Fruit fly (Drosophila melanogaster) whole organism, embryonic: ENCODE measurements around the gene CG6012.

Experiments
- CG14014 ChIP-seq: fragments of 200-800 bp; sonication (Bioruptor generic); IDR thresholded peaks from 2 replicates; pipeline ENCODE4 v1.3.6; 2022; ENCODE audit warnings: missing biosample characterization, missing genetic modification characterization
- CG15011 ChIP-seq: fragments of 200-800 bp; sonication (Bioruptor generic); optimal IDR thresholded peaks from 3 replicates; lab custom pipeline; 2018; ENCODE audit warnings: missing biosample characterization, mild to moderate bottlenecking, missing genetic modification characterization
- CG34376 ChIP-seq: fragments of 200-800 bp; sonication (Bioruptor generic); optimal IDR thresholded peaks from 2 replicates; lab custom pipeline; 2018; ENCODE audit warnings: missing biosample characterization, mild to moderate bottlenecking, missing genetic modification characterization
- CG34422 ChIP-seq: fragments of 200-800 bp; sonication (Bioruptor generic); IDR thresholded peaks from 3 replicates; pipeline ENCODE4 v1.3.6; 2022; ENCODE audit warnings: missing biosample characterization, missing genetic modification characterization
- CG4360 ChIP-seq: fragments of 200-800 bp; sonication (Bioruptor generic); IDR thresholded peaks from 2 replicates; pipeline ENCODE4 v1.3.6; 2022; ENCODE audit warnings: missing biosample characterization, missing genetic modification characterization
- CG43689 ChIP-seq: fragments of 200-800 bp; sonication (Bioruptor generic); IDR thresholded peaks from 2 replicates; pipeline ENCODE4 v1.3.6; 2022; ENCODE audit warnings: missing biosample characterization, missing genetic modification characterization
- CG7271 ChIP-seq: fragments of 200-800 bp; sonication (Bioruptor generic); optimal IDR thresholded peaks from 2 replicates; lab custom pipeline; 2018; ENCODE audit warnings: missing biosample characterization, mild to moderate bottlenecking, missing genetic modification characterization, moderate library complexity
- CG9437 ChIP-seq: fragments of 200-800 bp; sonication (Bioruptor generic); optimal IDR thresholded peaks from 2 replicates; lab custom pipeline; 2018; ENCODE audit warnings: missing biosample characterization, mild to moderate bottlenecking, missing genetic modification characterization
- CG9817 ChIP-seq: fragments of 200-800 bp; sonication (Bioruptor generic); optimal IDR thresholded peaks from 2 replicates; lab custom pipeline; 2018; ENCODE audit warnings: missing biosample characterization, mild to moderate bottlenecking, missing genetic modification characterization, moderate library complexity
- D19B ChIP-seq: fragments of 200-800 bp; sonication (Bioruptor generic); optimal IDR thresholded peaks from 2 replicates; lab custom pipeline; 2017; ENCODE audit warnings: missing biosample characterization, mild to moderate bottlenecking, missing genetic modification characterization
- GATAe ChIP-seq: fragments of 200-800 bp; sonication (Bioruptor generic); conservative IDR thresholded peaks from 2 replicates; pipeline ENCODE4 v1.3.6; 2022; ENCODE audit warnings: missing biosample characterization, missing genetic modification characterization
- Hr78 ChIP-seq, 2 experiments: fragments of 200-800 bp in 1 of 2; fragments of >200 bp in 1 of 2; sonication (Bioruptor generic) in 1 of 2; optimal IDR thresholded peaks; 2 replicates each; lab custom pipeline; 2017 to 2019; ENCODE audit warnings: missing biosample characterization in 2 of 2, missing genetic modification characterization in 2 of 2, mild to moderate bottlenecking in 1 of 2, moderate library complexity in 1 of 2
- Lpt ChIP-seq: fragments of >200 bp; optimal IDR thresholded peaks from 2 replicates; lab custom pipeline; 2018; ENCODE audit warnings: missing biosample characterization, missing genetic modification characterization
- MESR4 ChIP-seq: fragments of 200-800 bp; sonication (Bioruptor generic); optimal IDR thresholded peaks from 2 replicates; lab custom pipeline; 2018; ENCODE audit warnings: missing biosample characterization, mild to moderate bottlenecking, missing genetic modification characterization, moderate library complexity
- Mrtf ChIP-seq: fragments of 200-800 bp; sonication (Bioruptor generic); IDR thresholded peaks from 3 replicates; pipeline ENCODE4 v1.3.6; 2022; ENCODE audit warnings: missing biosample characterization, missing genetic modification characterization
- Oaz ChIP-seq: fragments of 200-800 bp; sonication (Bioruptor generic); IDR thresholded peaks from 2 replicates; pipeline ENCODE4 v1.3.6; 2022; ENCODE audit warnings: missing biosample characterization, missing genetic modification characterization
- PHDP ChIP-seq: fragments of 200-800 bp; sonication (Bioruptor generic); optimal IDR thresholded peaks from 3 replicates; lab custom pipeline; 2018; ENCODE audit warnings: missing biosample characterization, mild to moderate bottlenecking, missing genetic modification characterization, moderate library complexity
- Spps ChIP-seq: fragments of 200-800 bp; sonication (Bioruptor generic); optimal IDR thresholded peaks from 2 replicates; lab custom pipeline; 2018; ENCODE audit warnings: missing biosample characterization, mild to moderate bottlenecking, missing genetic modification characterization
- YL-1 ChIP-seq: fragments of 200-800 bp; sonication (Bioruptor generic); optimal IDR thresholded peaks from 3 replicates; lab custom pipeline; 2017; ENCODE audit warnings: missing biosample characterization, mild to moderate bottlenecking, missing genetic modification characterization
- bowl ChIP-seq: fragments of 200-800 bp; sonication (Bioruptor generic); IDR thresholded peaks from 2 replicates; pipeline ENCODE4 v1.3.6; 2022; ENCODE audit warnings: missing biosample characterization, missing genetic modification characterization
- cg ChIP-seq: fragments of 200-800 bp; sonication (Bioruptor generic); optimal IDR thresholded peaks from 3 replicates; lab custom pipeline; 2019; ENCODE audit warnings: missing biosample characterization, mild to moderate bottlenecking, missing genetic modification characterization, moderate library complexity
- chinmo ChIP-seq: fragments of 200-800 bp; sonication (Bioruptor generic); IDR thresholded peaks from 4 replicates; pipeline ENCODE4 v1.3.6; 2022; ENCODE audit warnings: missing biosample characterization, missing genetic modification characterization; ENCODE audit not compliant: partially characterized antibody
- crol ChIP-seq: fragments of 200-800 bp; sonication (Bioruptor generic); IDR thresholded peaks from 2 replicates; pipeline ENCODE4 v1.3.6; 2022; ENCODE audit warnings: missing biosample characterization, missing genetic modification characterization
- crp ChIP-seq, 2 experiments: fragments of 200-800 bp; sonication (Bioruptor generic); optimal IDR thresholded peaks; 2 replicates in 1 of 2; 3 replicates in 1 of 2; lab custom pipeline; 2017; ENCODE audit warnings: missing biosample characterization in 2 of 2, missing genetic modification characterization in 2 of 2, mild to moderate bottlenecking in 1 of 2, moderate library complexity in 1 of 2
- dmrt99B ChIP-seq: fragments of 200-800 bp; sonication (Bioruptor generic); optimal IDR thresholded peaks from 2 replicates; lab custom pipeline; 2018; ENCODE audit warnings: missing biosample characterization, mild to moderate bottlenecking, missing genetic modification characterization, moderate library complexity
- en ChIP-seq: fragments of 200-800 bp; sonication (Bioruptor generic); optimal IDR thresholded peaks from 2 replicates; lab custom pipeline; 2016; ENCODE audit warnings: missing biosample characterization, missing genetic modification characterization
- exex ChIP-seq: fragments of 200-800 bp; sonication (Bioruptor generic); optimal IDR thresholded peaks from 4 replicates; lab custom pipeline; 2018; ENCODE audit warnings: missing biosample characterization, mild to moderate bottlenecking, missing genetic modification characterization, moderate library complexity
- gce ChIP-seq: fragments of 200-800 bp; sonication (Bioruptor generic); IDR thresholded peaks from 3 replicates; pipeline ENCODE4 v1.3.6; 2022; ENCODE audit warnings: missing biosample characterization, missing genetic modification characterization
- mld ChIP-seq: fragments of 200-800 bp; sonication (Bioruptor generic); IDR thresholded peaks from 3 replicates; pipeline ENCODE4 v1.3.6; 2022; ENCODE audit warnings: missing biosample characterization, missing genetic modification characterization; ENCODE audit not compliant: partially characterized antibody
- onecut ChIP-seq: fragments of 200-800 bp; sonication (Bioruptor generic); IDR thresholded peaks from 2 replicates; pipeline ENCODE4 v1.3.6; 2022; ENCODE audit warnings: missing biosample characterization, missing genetic modification characterization
- phol ChIP-seq: fragments of 200-800 bp; sonication (Bioruptor generic); optimal IDR thresholded peaks from 3 replicates; lab custom pipeline; 2018; ENCODE audit warnings: missing biosample characterization, mild to moderate bottlenecking, missing genetic modification characterization, moderate library complexity
- prd ChIP-seq, 3 experiments: fragments of >200 bp in 2 of 3; fragments of 200-800 bp in 1 of 3; sonication (Bioruptor generic) in 1 of 3; optimal IDR thresholded peaks in 2 of 3; IDR thresholded peaks in 1 of 3; 2 replicates in 2 of 3; 3 replicates in 1 of 3; pipeline versions ENCODE4 v1.3.6 to Lab custom; 2017 to 2022; ENCODE audit warnings: missing biosample characterization in 1 of 3, missing genetic modification characterization in 1 of 3
- ro ChIP-seq: fragments of 200-800 bp; sonication (Bioruptor generic); IDR thresholded peaks from 2 replicates; pipeline ENCODE4 v1.3.6; 2022; ENCODE audit warnings: missing biosample characterization, missing genetic modification characterization
- stc ChIP-seq: fragments of 200-800 bp; sonication (Bioruptor generic); IDR thresholded peaks from 2 replicates; pipeline ENCODE4 v1.3.6; 2022; ENCODE audit warnings: missing biosample characterization, missing genetic modification characterization
- twi ChIP-seq: fragments of 200-800 bp; optimal IDR thresholded peaks from 2 replicates; lab custom pipeline; 2019; ENCODE audit warnings: missing biosample characterization, mild to moderate bottlenecking, missing genetic modification characterization, moderate library complexity
- vfl ChIP-seq: fragments of 200-800 bp; sonication (Bioruptor generic); optimal IDR thresholded peaks from 2 replicates; lab custom pipeline; 2016; ENCODE audit warnings: missing biosample characterization, missing genetic modification characterization
- yki ChIP-seq: fragments of >200 bp; optimal IDR thresholded peaks from 3 replicates; lab custom pipeline; 2018

The CG6012 gene

dm6 chr2L:16889608-16890007 is 28.3 kb upstream of the CG6012 start, which contains the start of gene CG42556:
CG42556 (plus strand) TSS chr2L:16889908.
- TF ChIP-seq yki (no peak), CG15011 (GFP tag; lab: Kevin White, UChicago) (no peak), vfl (GFP tag; lab: Kevin White, UChicago) (no peak), phol (tag; lab: Kevin White, UChicago) (no peak), Lpt (GFP tag; lab: Kevin White, UChicago) (no peak), Mrtf (no peak), stc (GFP tag; lab: Robert Waterston, UW) (no peak), twi (tag; lab: Kevin White, UChicago) (no peak), ro (GFP tag; lab: Robert Waterston, UW) (no peak), CG9437 (GFP tag; lab: Kevin White, UChicago) (no peak), D19B (GFP tag; lab: Kevin White, UChicago) (no peak), CG43689 (GFP tag; lab: Robert Waterston, UW) (no peak), en (no peak)

dm6 chr2L:16888574-16889376 is 27.5 kb upstream of the CG6012 start:
- TF ChIP-seq CG7271 (tag; lab: Kevin White, UChicago) (no peak), CG34422 (GFP tag; lab: Robert Waterston, UW) (peak; percentile 48; the same call in 2 of the 3 replicates), YL-1 (GFP tag; lab: Kevin White, UChicago) (peak; percentile 16), exex (peak; percentile 45), crp (GFP tag; optimal IDR thresholded peaks at IDR 0.05; lab: Kevin White, UChicago) (peak in 1 of 2 experiments; percentile 59), PHDP (tag; lab: Kevin White, UChicago) (no peak), CG4360 (GFP tag; lab: Robert Waterston, UW) (peak; percentile 17; the same call in 1 of the 2 replicates), MESR4 (peak; percentile 86), dmrt99B (tag; lab: Kevin White, UChicago) (no peak), crol (GFP tag; lab: Robert Waterston, UW) (peak; percentile 92), Hr78 (GFP tag; optimal IDR thresholded peaks at IDR 0.05; lab: Kevin White, UChicago) (peak in 1 of 2 experiments; percentile 90), bowl (GFP tag; lab: Robert Waterston, UW) (0 out of 2 replicates have a peak, but pooled peaks have one; percentile 30), chinmo (GFP tag; lab: Robert Waterston, UW) (peak; percentile 64; the same call in 1 of the 4 replicates), prd (optimal IDR thresholded peaks at IDR 0.05; lab: Kevin White, UChicago) (no peak), prd (GFP tag; IDR thresholded peaks at IDR 0.05; lab: Robert Waterston, UW) (0 out of 3 replicates have a peak, but pooled peaks have one; percentile 18), mld (GFP tag; lab: Robert Waterston, UW) (no peak), gce (GFP tag; lab: Robert Waterston, UW) (no peak), CG34376 (GFP tag; lab: Kevin White, UChicago) (peak; percentile 50), cg (GFP tag; lab: Kevin White, UChicago) (peak; percentile 90), onecut (GFP tag; lab: Robert Waterston, UW) (peak; percentile 95), Spps (tag; lab: Kevin White, UChicago) (no peak), CG14014 (0 out of 2 replicates have a peak, but pooled peaks have one; percentile 8), CG9817 (tag; lab: Kevin White, UChicago) (no peak), Oaz (GFP tag; lab: Robert Waterston, UW) (no peak), GATAe (GFP tag; lab: Robert Waterston, UW) (peak; percentile 35; the same call in 1 of the 2 replicates)
